Worm (Caenorhabditis elegans) whole organism, L3 larva: ENCODE measurements around the gene T07A9.15.

Source experiments
- ZK546.5 ChIP-seq: sonication (generic microtip); optimal IDR thresholded peaks from 2 replicates; lab custom pipeline; 2017; ENCODE audit warnings: missing biosample characterization, missing genetic modification characterization
- elt-3 ChIP-seq, 3 experiments: fragments of 150-350 bp in 1 of 3; sonication (generic microtip) in 2 of 3; optimal IDR thresholded peaks; 2 replicates in 2 of 3; 4 replicates in 1 of 3; lab custom pipeline; 2014 to 2017; ENCODE audit warnings: missing biosample characterization in 3 of 3, missing genetic modification characterization in 3 of 3
- fkh-10 ChIP-seq: sonication (generic microtip); optimal IDR thresholded peaks from 2 replicates; lab custom pipeline; 2017; ENCODE audit warnings: missing biosample characterization, missing genetic modification reagents, missing genetic modification characterization
- fkh-2 ChIP-seq: fragments of 150-350 bp; optimal IDR thresholded peaks from 2 replicates; lab custom pipeline; 2014; ENCODE audit warnings: missing biosample characterization, missing genetic modification reagents, missing genetic modification characterization
- fos-1 ChIP-seq: fragments of 150-350 bp; optimal IDR thresholded peaks from 2 replicates; lab custom pipeline; 2014; ENCODE audit warnings: missing biosample characterization, missing genetic modification characterization
- lsy-12 ChIP-seq: sonication (generic microtip); optimal IDR thresholded peaks from 2 replicates; lab custom pipeline; 2016; ENCODE audit warnings: mild to moderate bottlenecking, missing genetic modification characterization, missing compliant biosample characterization
- mdl-1 ChIP-seq: fragments of 150-350 bp; optimal IDR thresholded peaks from 2 replicates; lab custom pipeline; 2014; ENCODE audit warnings: missing biosample characterization, missing genetic modification characterization
- nhr-11 ChIP-seq: fragments of 150-350 bp; optimal IDR thresholded peaks from 2 replicates; lab custom pipeline; 2014; ENCODE audit warnings: missing biosample characterization, missing genetic modification characterization
- nhr-12 ChIP-seq: fragments of 150-350 bp; optimal IDR thresholded peaks from 2 replicates; lab custom pipeline; 2014; ENCODE audit warnings: missing biosample characterization, missing genetic modification characterization
- nhr-76 ChIP-seq: fragments of 150-350 bp; sonication (generic microtip); optimal IDR thresholded peaks from 5 replicates; lab custom pipeline; 2014; ENCODE audit warnings: missing biosample characterization, missing genetic modification characterization
- ztf-11 ChIP-seq: fragments of 150-350 bp; optimal IDR thresholded peaks from 2 replicates; lab custom pipeline; 2014; ENCODE audit warnings: missing biosample characterization, missing genetic modification characterization

DNA sequence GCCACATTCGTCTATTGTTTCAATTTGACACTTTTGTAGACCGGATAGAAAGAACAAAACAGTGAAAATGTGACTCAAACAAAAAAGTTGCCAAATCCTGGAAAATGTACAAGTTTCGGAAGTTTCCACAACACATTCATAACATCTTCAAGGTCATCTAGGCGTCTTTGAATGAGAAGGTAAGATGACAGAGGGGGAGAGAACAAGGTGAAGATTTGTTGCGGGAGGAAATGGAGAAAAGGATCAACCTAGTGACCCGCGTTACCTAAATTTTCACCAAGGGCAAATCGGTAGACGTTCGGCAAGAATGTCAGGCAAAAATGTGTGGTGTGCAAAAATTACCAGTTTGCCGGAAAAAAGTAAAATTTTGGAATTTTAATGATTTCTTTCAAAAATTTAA, 15.6 kb downstream of the T07A9.15 start:
- TF ChIP-seq fkh-2 (no peak), ZK546.5 (tag; lab: Kevin White, UChicago) (no peak), lsy-12 (no peak), nhr-11 (tag; lab: Kevin White, UChicago) (no peak), mdl-1 (no peak), nhr-12 (tag; lab: Kevin White, UChicago) (no peak), ztf-11 (tag; lab: Kevin White, UChicago) (no peak), nhr-76 (no peak), fos-1 (tag; lab: Kevin White, UChicago) (no peak), fkh-10 (no peak), elt-3 (tag; optimal IDR thresholded peaks at IDR 0.05; lab: Kevin White, UChicago) (no peak)
